Worm (Caenorhabditis elegans) whole organism, early embryonic: ENCODE measurements around the gene cdc-48.1.

Experiments used
- ama-1 ChIP-seq: fragments of 150-350 bp; optimal IDR thresholded peaks from 2 replicates; lab custom pipeline; 2014
- ceh-36 ChIP-seq: sonication (generic microtip); optimal IDR thresholded peaks from 2 replicates; lab custom pipeline; 2016; ENCODE audit warnings: missing genetic modification characterization, inconsistent platforms, missing compliant biosample characterization
- flt-1 ChIP-seq: fragments of 200-800 bp; sonication (Bioruptor generic); IDR thresholded peaks from 2 replicates; pipeline ENCODE4 v1.3.6; 2022; ENCODE audit warnings: missing genetic modification characterization, missing compliant biosample characterization
- hmbx-1 ChIP-seq: sonication (generic microtip); optimal IDR thresholded peaks from 2 replicates; lab custom pipeline; 2016; ENCODE audit warnings: mild to moderate bottlenecking, missing genetic modification characterization, missing compliant biosample characterization
- pes-1 ChIP-seq: fragments of 200-800 bp; sonication (Bioruptor generic); IDR thresholded peaks from 2 replicates; pipeline ENCODE4 v1.3.6; 2022; ENCODE audit warnings: missing genetic modification reagents, missing genetic modification characterization, missing compliant biosample characterization
- tbx-37 ChIP-seq: fragments of 200-800 bp; sonication (Bioruptor generic); conservative IDR thresholded peaks from 2 replicates; pipeline ENCODE4 v1.3.6; 2022; ENCODE audit warnings: missing genetic modification reagents, missing genetic modification characterization, missing compliant biosample characterization

DNA sequence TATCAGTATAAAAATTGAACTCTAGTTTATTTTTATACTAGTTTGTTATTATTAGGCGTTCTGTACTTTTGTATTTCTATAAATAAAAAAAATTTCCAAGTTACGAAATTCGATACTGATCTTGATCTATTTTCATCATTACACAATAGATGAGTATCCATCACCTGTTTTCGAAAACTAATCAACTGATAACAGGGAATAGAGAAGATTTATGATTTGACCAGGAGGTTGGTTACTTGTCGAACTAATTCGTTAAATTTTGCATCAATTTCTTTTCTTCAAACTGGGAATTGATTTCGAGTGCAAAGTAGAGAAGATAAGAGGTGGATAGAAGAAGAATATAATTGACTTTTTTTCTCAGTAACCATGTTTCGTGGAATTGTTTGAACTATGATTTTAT is 47.8 kb downstream of the cdc-48.1 start:
- TF ChIP-seq flt-1 (no peak), ceh-36 (no peak), hmbx-1 (no peak), tbx-37 (GFP tag; lab: Robert Waterston, UW) (no peak), ama-1 (lab: Kevin White, UChicago) (no peak), pes-1 (GFP tag; lab: Robert Waterston, UW) (no peak)
